Worm (Caenorhabditis elegans) whole organism, L3 larva: Measurements from ENCODE around the gene pigb-1.
A peak's percentile ranks its signal among the peaks of the same experiment; 100 is the strongest.

Experiments
- R02D3.7 ChIP-seq: fragments of 150-350 bp; optimal IDR thresholded peaks from 2 replicates; lab custom pipeline; 2014; ENCODE audit warnings: missing biosample characterization, missing genetic modification characterization
- ama-1 ChIP-seq: fragments of 150-350 bp; optimal IDR thresholded peaks from 2 replicates; lab custom pipeline; 2018
- ceh-28 ChIP-seq: fragments of 150-350 bp; optimal IDR thresholded peaks from 2 replicates; lab custom pipeline; 2014; ENCODE audit warnings: missing biosample characterization, missing genetic modification reagents, missing genetic modification characterization
- ceh-9 ChIP-seq: sonication (generic microtip); optimal IDR thresholded peaks from 2 replicates; lab custom pipeline; 2018; ENCODE audit warnings: missing biosample characterization, missing genetic modification characterization
- daf-12 ChIP-seq: fragments of 150-350 bp; optimal IDR thresholded peaks from 2 replicates; lab custom pipeline; 2014; ENCODE audit warnings: missing biosample characterization, missing genetic modification reagents, missing genetic modification characterization
- egl-27 ChIP-seq: sonication (generic microtip); optimal IDR thresholded peaks from 4 replicates; lab custom pipeline; 2017; ENCODE audit warnings: missing biosample characterization, missing genetic modification reagents, missing genetic modification characterization
- elt-2 ChIP-seq: sonication (generic microtip); optimal IDR thresholded peaks from 2 replicates; lab custom pipeline; 2016; ENCODE audit warnings: missing genetic modification reagents, mild to moderate bottlenecking, missing genetic modification characterization, missing compliant biosample characterization
- eor-1 ChIP-seq, 2 experiments: fragments of 150-350 bp; optimal IDR thresholded peaks; 2 replicates each; lab custom pipeline; 2014 to 2018; ENCODE audit warnings: missing biosample characterization in 2 of 2, missing genetic modification characterization in 2 of 2
- fkh-2 ChIP-seq: fragments of 150-350 bp; optimal IDR thresholded peaks from 2 replicates; lab custom pipeline; 2014; ENCODE audit warnings: missing biosample characterization, missing genetic modification reagents, missing genetic modification characterization
- fos-1 ChIP-seq: fragments of 150-350 bp; optimal IDR thresholded peaks from 2 replicates; lab custom pipeline; 2014; ENCODE audit warnings: missing biosample characterization, missing genetic modification characterization
- hmg-11 ChIP-seq: sonication (generic microtip); optimal IDR thresholded peaks from 2 replicates; lab custom pipeline; 2016; ENCODE audit warnings: missing genetic modification characterization, missing compliant biosample characterization
- lin-15B ChIP-seq: fragments of 150-350 bp; optimal IDR thresholded peaks from 2 replicates; lab custom pipeline; 2014; ENCODE audit warnings: missing biosample characterization, missing genetic modification characterization
- lin-39 ChIP-seq: fragments of 150-350 bp; optimal IDR thresholded peaks from 2 replicates; lab custom pipeline; 2018; ENCODE audit warnings: missing biosample characterization, missing genetic modification reagents, missing genetic modification characterization
- lsy-12 ChIP-seq: sonication (generic microtip); optimal IDR thresholded peaks from 2 replicates; lab custom pipeline; 2016; ENCODE audit warnings: mild to moderate bottlenecking, missing genetic modification characterization, missing compliant biosample characterization
- mml-1 ChIP-seq: fragments of 150-350 bp; sonication (generic microtip); optimal IDR thresholded peaks from 3 replicates; lab custom pipeline; 2014; ENCODE audit warnings: missing biosample characterization, missing genetic modification characterization
- nfya-1 ChIP-seq: sonication (generic microtip); optimal IDR thresholded peaks from 2 replicates; lab custom pipeline; 2017; ENCODE audit warnings: missing genetic modification characterization, mild to moderate bottlenecking, missing compliant biosample characterization, antibody characterized with exemption, moderate library complexity; ENCODE audit not compliant: insufficient read depth
- nhr-12 ChIP-seq: fragments of 150-350 bp; optimal IDR thresholded peaks from 2 replicates; lab custom pipeline; 2014; ENCODE audit warnings: missing biosample characterization, missing genetic modification characterization
- nhr-23 ChIP-seq: fragments of 150-350 bp; optimal IDR thresholded peaks from 2 replicates; lab custom pipeline; 2014; ENCODE audit warnings: missing biosample characterization, missing genetic modification reagents, missing genetic modification characterization
- nhr-237 ChIP-seq: fragments of 150-350 bp; optimal IDR thresholded peaks from 2 replicates; lab custom pipeline; 2014; ENCODE audit warnings: missing biosample characterization, missing genetic modification characterization
- nhr-25 ChIP-seq: sonication (generic microtip); optimal IDR thresholded peaks from 2 replicates; lab custom pipeline; 2017; ENCODE audit warnings: missing biosample characterization, missing genetic modification characterization
- nhr-28 ChIP-seq: fragments of 150-350 bp; optimal IDR thresholded peaks from 2 replicates; lab custom pipeline; 2014; ENCODE audit warnings: missing biosample characterization, missing genetic modification characterization
- nhr-43 ChIP-seq: sonication (generic microtip); optimal IDR thresholded peaks from 2 replicates; lab custom pipeline; 2016; ENCODE audit warnings: mild to moderate bottlenecking, missing genetic modification characterization, missing compliant biosample characterization; ENCODE audit not compliant: poor library complexity, severe bottlenecking
- nhr-67 ChIP-seq: fragments of 150-350 bp; optimal IDR thresholded peaks from 2 replicates; lab custom pipeline; 2014; ENCODE audit warnings: missing biosample characterization, missing genetic modification characterization
- nhr-76 ChIP-seq: fragments of 150-350 bp; sonication (generic microtip); optimal IDR thresholded peaks from 5 replicates; lab custom pipeline; 2014; ENCODE audit warnings: missing biosample characterization, missing genetic modification characterization
- nhr-77 ChIP-seq: fragments of 150-350 bp; optimal IDR thresholded peaks from 2 replicates; lab custom pipeline; 2014; ENCODE audit warnings: missing biosample characterization, missing genetic modification characterization
- pha-4 ChIP-seq: fragments of 150-350 bp; optimal IDR thresholded peaks from 2 replicates; lab custom pipeline; 2014; ENCODE audit warnings: missing biosample characterization, missing genetic modification reagents, missing genetic modification characterization
- pqm-1 ChIP-seq: fragments of 150-350 bp; optimal IDR thresholded peaks from 2 replicates; lab custom pipeline; 2017; ENCODE audit warnings: missing biosample characterization, missing genetic modification characterization, inconsistent platforms
- sea-2 ChIP-seq: fragments of 150-350 bp; sonication (generic microtip); optimal IDR thresholded peaks from 4 replicates; lab custom pipeline; 2014; ENCODE audit warnings: missing biosample characterization, missing genetic modification reagents, missing genetic modification characterization
- skn-1 ChIP-seq: fragments of 150-350 bp; optimal IDR thresholded peaks from 2 replicates; lab custom pipeline; 2014; ENCODE audit warnings: missing biosample characterization, missing genetic modification characterization
- snpc-4 ChIP-seq: fragments of 150-350 bp; optimal IDR thresholded peaks from 2 replicates; lab custom pipeline; 2014; ENCODE audit warnings: missing biosample characterization, missing genetic modification characterization
- tbx-2 ChIP-seq: sonication (generic microtip); optimal IDR thresholded peaks from 2 replicates; lab custom pipeline; 2016; ENCODE audit warnings: mild to moderate bottlenecking, missing genetic modification characterization, missing compliant biosample characterization
- unc-39 ChIP-seq: sonication (generic microtip); optimal IDR thresholded peaks from 4 replicates; lab custom pipeline; 2017; ENCODE audit warnings: missing biosample characterization, missing genetic modification characterization
- ztf-11 ChIP-seq: fragments of 150-350 bp; optimal IDR thresholded peaks from 2 replicates; lab custom pipeline; 2014; ENCODE audit warnings: missing biosample characterization, missing genetic modification characterization
- ztf-4 ChIP-seq: fragments of 150-350 bp; optimal IDR thresholded peaks from 2 replicates; lab custom pipeline; 2014; ENCODE audit warnings: missing biosample characterization, missing genetic modification characterization

The pigb-1 gene

ce11 chrII:4966576-4966975 lies 26.3 kb downstream of the pigb-1 start:
- no peak for TF ChIP-seq nhr-43
- no peak for TF ChIP-seq tbx-2 (tag; lab: Kevin White, UChicago)
- no peak for TF ChIP-seq ztf-4
- no peak for TF ChIP-seq ztf-11 (tag; lab: Kevin White, UChicago)
- TF ChIP-seq nhr-77 (tag; lab: Kevin White, UChicago) = no peak
- TF ChIP-seq pqm-1 (tag; lab: Kevin White, UChicago) = peak; percentile 48
- TF ChIP-seq nhr-28 (tag; lab: Kevin White, UChicago) = no peak
- no peak for TF ChIP-seq eor-1 (tag; optimal IDR thresholded peaks at IDR 0.05; lab: Kevin White, UChicago)
- TF ChIP-seq fos-1 = no peak
- no peak for TF ChIP-seq unc-39 (tag; lab: Kevin White, UChicago)
- no peak for TF ChIP-seq nhr-237 (tag; lab: Kevin White, UChicago)
- no peak for TF ChIP-seq nhr-12 (tag; lab: Kevin White, UChicago)
- TF ChIP-seq lsy-12 = no peak
- TF ChIP-seq elt-2 (tag; lab: Kevin White, UChicago) = peak; percentile 88

- TF ChIP-seq snpc-4 (tag; lab: Kevin White, UChicago) = no peak
- peak; percentile 65 for TF ChIP-seq nhr-76 (tag; lab: Kevin White, UChicago)
- TF ChIP-seq nhr-67 (tag; lab: Kevin White, UChicago) = no peak
- TF ChIP-seq nhr-43 = no peak
- TF ChIP-seq lin-15B = no peak
- TF ChIP-seq nhr-237 (tag; lab: Kevin White, UChicago) = no peak
- TF ChIP-seq pqm-1 (tag; lab: Kevin White, UChicago) = peak; percentile 60
- TF ChIP-seq mml-1 (tag; lab: Kevin White, UChicago) = no peak
- no peak for TF ChIP-seq nhr-77 (tag; lab: Kevin White, UChicago)
- TF ChIP-seq nhr-23 (tag; lab: Kevin White, UChicago) = peak; percentile 35
- no peak for TF ChIP-seq unc-39 (tag; lab: Kevin White, UChicago)
- TF ChIP-seq ceh-9 (tag; lab: Kevin White, UChicago) = no peak
- no peak for TF ChIP-seq lsy-12
- TF ChIP-seq ceh-28 (tag; lab: Kevin White, UChicago) = no peak
- TF ChIP-seq elt-2 (tag; lab: Kevin White, UChicago) = peak; percentile 95
- TF ChIP-seq nhr-12 (tag; lab: Kevin White, UChicago) = no peak
Measured at ce11 chrII:4960690-4961089, 32.2 kb downstream of the pigb-1 start.

ce11 chrII:4959719-4960118 lies 33.2 kb downstream of the pigb-1 start, which contains the start of gene ulp-2:
ulp-2 (minus strand) TSS chrII:4959876.
- peak; percentile 15 for TF ChIP-seq nfya-1 (tag; lab: Kevin White, UChicago)
- TF ChIP-seq fkh-2 (tag; lab: Kevin White, UChicago) = no peak
- peak; percentile 34 for TF ChIP-seq skn-1 (tag; lab: Kevin White, UChicago)
- TF ChIP-seq daf-12 (tag; lab: Kevin White, UChicago) = no peak
- TF ChIP-seq unc-39 (tag; lab: Kevin White, UChicago) = no peak
- TF ChIP-seq elt-2 (tag; lab: Kevin White, UChicago) = peak; percentile 15
- TF ChIP-seq lin-39 (tag; lab: Kevin White, UChicago) = peak; percentile 38
- TF ChIP-seq nhr-43 = no peak
- TF ChIP-seq nhr-25 (tag; lab: Kevin White, UChicago) = peak; percentile 28
- TF ChIP-seq nhr-237 (tag; lab: Kevin White, UChicago) = no peak
- TF ChIP-seq pha-4 (tag; lab: Kevin White, UChicago) = peak; percentile 42
- no peak for TF ChIP-seq ztf-4
- no peak for TF ChIP-seq ceh-9 (tag; lab: Kevin White, UChicago)
- TF ChIP-seq lin-15B = peak; percentile 49
- TF ChIP-seq hmg-11 = peak; percentile 12
- TF ChIP-seq ceh-28 (tag; lab: Kevin White, UChicago) = no peak
- TF ChIP-seq nhr-23 (tag; lab: Kevin White, UChicago) = no peak
- TF ChIP-seq, all 47 proteins: peak for 8

ce11 chrII:4955353-4955752 lies 37.5 kb downstream of the pigb-1 start, which contains the start of gene pbs-3:
pbs-3 (minus strand) TSS chrII:4955427.
- TF ChIP-seq egl-27 (tag; lab: Kevin White, UChicago) = no peak
- TF ChIP-seq pqm-1 (tag; lab: Kevin White, UChicago) = peak; percentile 37
- TF ChIP-seq lin-39 (tag; lab: Kevin White, UChicago) = peak; percentile 73
- peak; percentile 5 for TF ChIP-seq ama-1 (lab: Kevin White, UChicago)
- TF ChIP-seq nfya-1 (tag; lab: Kevin White, UChicago) = peak; percentile 79
- TF ChIP-seq tbx-2 (tag; lab: Kevin White, UChicago) = no peak
- TF ChIP-seq skn-1 (tag; lab: Kevin White, UChicago) = peak; percentile 89
- TF ChIP-seq sea-2 (GFP tag; lab: Kevin White, UChicago) = no peak
- no peak for TF ChIP-seq nhr-67 (tag; lab: Kevin White, UChicago)
- TF ChIP-seq elt-2 (tag; lab: Kevin White, UChicago) = peak; percentile 75
- TF ChIP-seq lin-15B = peak; percentile 62
- TF ChIP-seq mml-1 (tag; lab: Kevin White, UChicago) = no peak
- TF ChIP-seq nhr-23 (tag; lab: Kevin White, UChicago) = peak; percentile 58
- no peak for TF ChIP-seq ztf-4
- peak; percentile 2 for TF ChIP-seq nhr-43
- TF ChIP-seq ceh-28 (tag; lab: Kevin White, UChicago) = peak; percentile 8
- TF ChIP-seq pha-4 (tag; lab: Kevin White, UChicago) = peak; percentile 87
- peak; percentile 70 for TF ChIP-seq nhr-25 (tag; lab: Kevin White, UChicago)
- TF ChIP-seq R02D3.7 = peak; percentile 17
- no peak for TF ChIP-seq fos-1
- no peak for TF ChIP-seq daf-12 (tag; lab: Kevin White, UChicago)
